Worm (Caenorhabditis elegans) whole organism, young adult: ENCODE results near the gene mlck-1.

Experiments
- C06A6.2 ChIP-seq: fragments of 200-800 bp; sonication (Bioruptor generic); conservative IDR thresholded peaks from 2 replicates; pipeline ENCODE4 v1.3.6; 2022; ENCODE audit warnings: missing genetic modification characterization, missing compliant biosample characterization
- F33H1.4 ChIP-seq: fragments of 200-800 bp; sonication (Bioruptor generic); IDR thresholded peaks from 2 replicates; pipeline ENCODE4 v1.3.6; 2022; ENCODE audit warnings: missing genetic modification reagents, missing genetic modification characterization, missing compliant biosample characterization
- F57A8.1 ChIP-seq: fragments of 200-800 bp; sonication (Bioruptor generic); optimal IDR thresholded peaks from 2 replicates; lab custom pipeline; 2018; ENCODE audit warnings: mild to moderate bottlenecking, missing genetic modification characterization, moderate library complexity, missing compliant biosample characterization
- K11D2.4 ChIP-seq: fragments of 200-800 bp; sonication (Bioruptor generic); IDR thresholded peaks from 2 replicates; pipeline ENCODE4 v1.3.6; 2022; ENCODE audit warnings: missing genetic modification reagents, missing genetic modification characterization, missing compliant biosample characterization
- Y53F4B.3 ChIP-seq: fragments of 200-800 bp; sonication (Bioruptor generic); IDR thresholded peaks from 2 replicates; pipeline ENCODE4 v1.3.6; 2022; ENCODE audit warnings: missing genetic modification reagents, missing genetic modification characterization, missing compliant biosample characterization
- Y53G8AR.9 ChIP-seq: fragments of 200-800 bp; sonication (Bioruptor generic); conservative IDR thresholded peaks from 2 replicates; pipeline ENCODE4 v1.3.6; 2022; ENCODE audit warnings: missing genetic modification reagents, missing genetic modification characterization, missing compliant biosample characterization
- aptf-2 ChIP-seq: fragments of 200-800 bp; sonication (Bioruptor generic); conservative IDR thresholded peaks from 2 replicates; pipeline ENCODE4 v1.3.6; 2022; ENCODE audit warnings: missing genetic modification reagents, missing genetic modification characterization, missing compliant biosample characterization
- atf-7 ChIP-seq: sonication (generic microtip); optimal IDR thresholded peaks from 2 replicates; lab custom pipeline; 2017; ENCODE audit warnings: mild to moderate bottlenecking, missing genetic modification characterization, missing compliant biosample characterization
- attf-6 ChIP-seq: fragments of 200-800 bp; sonication (Bioruptor generic); IDR thresholded peaks from 2 replicates; pipeline ENCODE4 v1.3.6; 2022; ENCODE audit warnings: missing genetic modification reagents, missing genetic modification characterization, missing compliant biosample characterization
- bed-1 ChIP-seq: fragments of 200-800 bp; sonication (Bioruptor generic); IDR thresholded peaks from 2 replicates; pipeline ENCODE4 v1.3.6; 2022; ENCODE audit warnings: missing genetic modification reagents, missing genetic modification characterization, missing compliant biosample characterization
- cebp-1 ChIP-seq, 2 experiments: fragments of 200-800 bp in 1 of 2; sonication (Bioruptor generic) in 1 of 2; sonication (generic microtip) in 1 of 2; IDR thresholded peaks in 1 of 2; optimal IDR thresholded peaks in 1 of 2; 2 replicates each; pipeline versions ENCODE4 v1.3.6 to Lab custom; 2017 to 2022; ENCODE audit warnings: missing compliant biosample characterization in 2 of 2, missing genetic modification characterization in 2 of 2, mild to moderate bottlenecking in 1 of 2, missing genetic modification reagents in 1 of 2, moderate library complexity in 1 of 2
- ceh-100 ChIP-seq: fragments of 200-800 bp; sonication (Bioruptor generic); IDR thresholded peaks from 2 replicates; pipeline ENCODE4 v1.3.6; 2022; ENCODE audit warnings: missing genetic modification reagents, missing genetic modification characterization, missing compliant biosample characterization
- ceh-27 ChIP-seq: fragments of 200-800 bp; sonication (Bioruptor generic); optimal IDR thresholded peaks from 2 replicates; lab custom pipeline; 2018; ENCODE audit warnings: mild to moderate bottlenecking, missing genetic modification characterization, moderate library complexity, missing compliant biosample characterization
- ceh-58 ChIP-seq: fragments of 200-800 bp; sonication (Bioruptor generic); IDR thresholded peaks from 2 replicates; pipeline ENCODE4 v1.3.6; 2022; ENCODE audit warnings: missing genetic modification characterization, missing compliant biosample characterization
- ceh-91 ChIP-seq: fragments of 200-800 bp; sonication (Bioruptor generic); IDR thresholded peaks from 2 replicates; pipeline ENCODE4 v1.3.6; 2022; ENCODE audit warnings: missing genetic modification reagents, missing genetic modification characterization, missing compliant biosample characterization
- dox-1 ChIP-seq: fragments of 200-800 bp; sonication (Bioruptor generic); IDR thresholded peaks from 2 replicates; pipeline ENCODE4 v1.3.6; 2022; ENCODE audit warnings: missing genetic modification reagents, missing genetic modification characterization, missing compliant biosample characterization
- egrh-3 ChIP-seq: fragments of 200-800 bp; sonication (Bioruptor generic); IDR thresholded peaks from 2 replicates; pipeline ENCODE4 v1.3.6; 2022; ENCODE audit warnings: missing genetic modification reagents, missing genetic modification characterization, missing compliant biosample characterization
- ekl-4 ChIP-seq: fragments of 200-800 bp; sonication (Bioruptor generic); IDR thresholded peaks from 2 replicates; pipeline ENCODE4 v1.3.6; 2022; ENCODE audit warnings: missing genetic modification reagents, missing genetic modification characterization, missing compliant biosample characterization
- him-1 ChIP-seq: sonication (generic microtip); optimal IDR thresholded peaks from 2 replicates; lab custom pipeline; 2016; ENCODE audit warnings: missing genotype, missing genetic modification reagents, missing genetic modification characterization, missing compliant biosample characterization
- hsf-1 ChIP-seq: fragments of 200-800 bp; sonication (Bioruptor generic); IDR thresholded peaks from 2 replicates; pipeline ENCODE4 v1.3.6; 2022; ENCODE audit warnings: missing genetic modification reagents, missing genetic modification characterization, missing compliant biosample characterization
- let-526 ChIP-seq: fragments of 200-800 bp; sonication (Bioruptor generic); IDR thresholded peaks from 2 replicates; pipeline ENCODE4 v1.3.6; 2022; ENCODE audit warnings: missing genetic modification reagents, missing genetic modification characterization, missing compliant biosample characterization
- let-607 ChIP-seq, 2 experiments: fragments of 200-800 bp in 1 of 2; sonication (Bioruptor generic) in 1 of 2; sonication (generic microtip) in 1 of 2; optimal IDR thresholded peaks; 2 replicates each; lab custom pipeline; 2016 to 2018; ENCODE audit warnings: mild to moderate bottlenecking in 2 of 2, missing compliant biosample characterization in 2 of 2, missing genetic modification characterization in 2 of 2, moderate library complexity in 2 of 2, missing genotype in 1 of 2
- lin-26 ChIP-seq: fragments of 200-800 bp; sonication (Bioruptor generic); IDR thresholded peaks from 2 replicates; pipeline ENCODE4 v1.3.6; 2022; ENCODE audit warnings: missing genetic modification reagents, missing genetic modification characterization, missing compliant biosample characterization
- lin-35 ChIP-seq, 3 experiments: fragments of 150-350 bp in 2 of 3; sonication (generic microtip) in 1 of 3; optimal IDR thresholded peaks; 2 replicates each; lab custom pipeline; 2014 to 2018; ENCODE audit warnings: missing biosample characterization in 3 of 3, missing genetic modification characterization in 3 of 3, missing genetic modification reagents in 3 of 3
- madf-10 ChIP-seq: sonication (generic microtip); optimal IDR thresholded peaks from 2 replicates; lab custom pipeline; 2016; ENCODE audit warnings: mild to moderate bottlenecking, missing genetic modification characterization, missing compliant biosample characterization
- nfyb-1 ChIP-seq: fragments of 200-800 bp; sonication (Bioruptor generic); IDR thresholded peaks from 2 replicates; pipeline ENCODE4 v1.3.6; 2022; ENCODE audit warnings: missing genetic modification reagents, missing genetic modification characterization, missing compliant biosample characterization
- nhr-80 ChIP-seq: sonication (generic microtip); optimal IDR thresholded peaks from 2 replicates; lab custom pipeline; 2016; ENCODE audit warnings: missing genetic modification characterization, missing compliant biosample characterization
- pha-4 ChIP-seq: fragments of 150-350 bp; sonication (generic microtip); optimal IDR thresholded peaks from 2 replicates; lab custom pipeline; 2014; ENCODE audit warnings: missing biosample characterization, missing genetic modification reagents, missing genetic modification characterization
- sea-2 ChIP-seq: fragments of 200-800 bp; sonication (Bioruptor generic); IDR thresholded peaks from 2 replicates; pipeline ENCODE4 v1.3.6; 2022; ENCODE audit warnings: missing genetic modification characterization, missing compliant biosample characterization
- snpc-1.3 ChIP-seq: sonication (generic microtip); optimal IDR thresholded peaks from 2 replicates; lab custom pipeline; 2017; ENCODE audit warnings: missing genetic modification characterization, mild to moderate bottlenecking, missing compliant biosample characterization, antibody characterized with exemption, moderate library complexity, missing genotype, missing genetic modification reagents; ENCODE audit not compliant: insufficient read depth
- somi-1 ChIP-seq: fragments of 200-800 bp; sonication (Bioruptor generic); optimal IDR thresholded peaks from 2 replicates; lab custom pipeline; 2018; ENCODE audit warnings: mild to moderate bottlenecking, missing genetic modification characterization, missing compliant biosample characterization
- sptf-2 ChIP-seq: fragments of 200-800 bp; sonication (Bioruptor generic); optimal IDR thresholded peaks from 2 replicates; lab custom pipeline; 2018; ENCODE audit warnings: mild to moderate bottlenecking, missing genetic modification characterization, missing compliant biosample characterization
- tbp1 ChIP-seq: fragments of 200-800 bp; sonication (Bioruptor generic); optimal IDR thresholded peaks from 2 replicates; lab custom pipeline; 2018; ENCODE audit warnings: mild to moderate bottlenecking, missing genetic modification characterization, missing compliant biosample characterization
- zim-3 ChIP-seq: sonication (generic microtip); optimal IDR thresholded peaks from 2 replicates; lab custom pipeline; 2017; ENCODE audit warnings: mild to moderate bottlenecking, missing genetic modification characterization, moderate library complexity, missing compliant biosample characterization
- ztf-26 ChIP-seq: sonication (generic microtip); optimal IDR thresholded peaks from 2 replicates; lab custom pipeline; 2017; ENCODE audit warnings: missing genetic modification characterization, missing compliant biosample characterization

Gene mlck-1

ce11 chrX:10054410-10054800 lies 15.2 kb downstream of the mlck-1 start (continued):
- TF ChIP-seq aptf-2 (GFP tag; lab: Robert Waterston, UW) (no peak), ekl-4 (GFP tag; lab: Robert Waterston, UW) (no peak), ceh-27 (no peak)

ce11 chrX:10053742-10054409 lies 15.7 kb downstream of the mlck-1 start, which contains the start of gene cbs-1:
Gene cbs-1 (plus strand): TSS chrX:10054275.
- peak; percentile 9 for TF ChIP-seq nhr-80 (tag; lab: Kevin White, UChicago)
- TF ChIP-seq ceh-100 (GFP tag; lab: Robert Waterston, UW) = no peak
- TF ChIP-seq F57A8.1 = no peak
- no peak for TF ChIP-seq cebp-1 (GFP tag; IDR thresholded peaks at IDR 0.05; lab: Robert Waterston, UW)
- TF ChIP-seq cebp-1 (tag; optimal IDR thresholded peaks at IDR 0.05; lab: Kevin White, UChicago) = no peak
- TF ChIP-seq ztf-26 (tag; lab: Kevin White, UChicago) = no peak

ce11 chrX:10051625-10052024 lies 18.0 kb downstream of the mlck-1 start:
- TF ChIP-seq nfyb-1 (GFP tag; lab: Robert Waterston, UW) (no peak), pha-4 (tag; lab: Kevin White, UChicago) (no peak), zim-3 (tag; lab: Kevin White, UChicago) (no peak), egrh-3 (GFP tag; lab: Robert Waterston, UW) (no peak), sptf-2 (GFP tag; lab: Kevin White, UChicago) (no peak), lin-35 (GFP tag; optimal IDR thresholded peaks at IDR 0.05; lab: Kevin White, UChicago) (no peak), nhr-80 (tag; lab: Kevin White, UChicago) (peak; percentile 76), him-1 (tag; lab: Kevin White, UChicago) (no peak), ceh-58 (GFP tag; lab: Robert Waterston, UW) (no peak), let-526 (GFP tag; lab: Robert Waterston, UW) (no peak), bed-1 (GFP tag; lab: Robert Waterston, UW) (no peak), atf-7 (peak; percentile 61), ceh-91 (GFP tag; lab: Robert Waterston, UW) (no peak), tbp1 (no peak), sea-2 (no peak), snpc-1.3 (tag; lab: Kevin White, UChicago) (no peak), lin-26 (GFP tag; lab: Robert Waterston, UW) (no peak), F33H1.4 (GFP tag; lab: Robert Waterston, UW) (no peak), let-607 (tag; optimal IDR thresholded peaks at IDR 0.05; lab: Kevin White, UChicago) (peak in 1 of 2 experiments; percentile 37), attf-6 (no peak), ztf-26 (tag; lab: Kevin White, UChicago) (peak; percentile 44), K11D2.4 (no peak), hsf-1 (GFP tag; lab: Robert Waterston, UW) (no peak), madf-10 (tag; lab: Kevin White, UChicago) (peak; percentile 5), Y53G8AR.9 (no peak), somi-1 (GFP tag; lab: Kevin White, UChicago) (peak; percentile 58), Y53F4B.3 (GFP tag; lab: Robert Waterston, UW) (no peak), dox-1 (0 out of 2 replicates have a peak, but pooled peaks have one; percentile 18), C06A6.2 (peak; percentile 44; the same call in 1 of the 2 replicates)
